Worm (Caenorhabditis elegans) whole organism, L4/young adult: Measurements from ENCODE around the gene cyb-3.

Experiments
- W03F9.2 ChIP-seq: fragments of 150-350 bp; optimal IDR thresholded peaks from 2 replicates; lab custom pipeline; 2014; ENCODE audit warnings: missing biosample characterization, missing genetic modification characterization
- dao-5 ChIP-seq: sonication (generic microtip); optimal IDR thresholded peaks from 2 replicates; lab custom pipeline; 2016; ENCODE audit warnings: missing genotype, missing genetic modification characterization, moderate library complexity, missing compliant biosample characterization
- him-1 ChIP-seq: sonication (generic microtip); optimal IDR thresholded peaks from 2 replicates; lab custom pipeline; 2016; ENCODE audit warnings: missing genotype, missing genetic modification reagents, missing genetic modification characterization, missing compliant biosample characterization

The cyb-3 gene

DNA sequence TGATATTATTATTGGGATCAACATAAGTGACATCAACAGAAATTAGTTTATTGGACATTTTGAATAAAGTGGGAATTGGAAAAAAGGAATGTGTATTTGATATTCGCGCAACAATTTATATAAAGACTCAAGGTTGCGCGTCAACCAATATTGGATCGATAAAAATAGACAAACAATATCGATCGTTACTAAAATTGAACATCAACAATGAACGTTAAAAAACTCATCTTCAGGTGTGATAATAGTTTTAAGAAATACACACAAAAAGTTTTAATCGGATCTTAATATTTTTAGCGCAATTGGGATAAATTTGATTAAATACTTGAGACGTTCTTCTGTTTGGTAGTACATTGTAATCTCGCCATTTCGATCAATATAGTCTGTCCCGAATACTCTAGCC, 28.1 kb downstream of the cyb-3 start, which contains the start of gene fbxa-104:
TSS of gene fbxa-104 (minus strand) at position 83 of the 400 bp plus-strand sequence.
- TF ChIP-seq W03F9.2 (tag; lab: Kevin White, UChicago) (no peak), dao-5 (tag; lab: Kevin White, UChicago) (no peak), him-1 (no peak)

DNA sequence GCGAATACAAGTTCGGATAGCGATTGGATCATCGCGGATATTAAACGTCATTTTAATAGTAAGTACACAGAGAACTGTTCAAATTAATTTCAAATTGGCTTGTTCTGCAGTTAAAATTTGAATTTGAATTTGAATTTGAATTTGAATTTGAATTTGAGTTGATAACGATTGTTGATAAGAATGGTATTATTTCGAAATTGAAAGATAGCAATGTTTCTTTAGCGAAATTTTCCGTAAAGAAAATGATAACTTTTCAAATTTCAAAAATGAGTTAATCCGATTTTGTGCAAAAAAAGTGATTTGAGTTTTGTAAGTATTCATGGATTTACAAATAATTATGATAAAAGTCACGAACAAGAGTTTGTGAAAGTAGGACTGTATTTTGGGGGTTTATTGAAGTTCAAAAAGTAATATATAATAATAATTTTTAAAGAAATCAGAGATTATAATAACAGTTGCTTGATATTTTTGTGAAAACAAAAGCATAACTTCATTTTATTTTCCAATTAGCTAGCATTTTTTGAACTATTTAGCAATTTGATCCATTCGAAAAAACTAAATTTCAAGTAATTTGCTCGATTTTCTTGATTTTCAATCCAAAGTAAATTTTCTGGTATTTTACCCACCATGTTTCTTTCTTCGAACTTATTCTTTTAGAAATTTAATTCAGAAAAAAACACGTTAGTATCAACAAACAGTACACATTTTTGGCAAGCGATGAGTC, 30.0 kb downstream of the cyb-3 start, which contains the start of gene Y36E3A.2:
TSS of gene Y36E3A.2 (plus strand) at position 674 of the 724 bp plus-strand sequence.
- TF ChIP-seq him-1 (no peak), dao-5 (tag; lab: Kevin White, UChicago) (no peak), W03F9.2 (tag; lab: Kevin White, UChicago) (no peak)

- TF ChIP-seq W03F9.2 (tag; lab: Kevin White, UChicago) = no peak
- TF ChIP-seq dao-5 (tag; lab: Kevin White, UChicago) = no peak
- TF ChIP-seq him-1 = no peak
Measured at ce11 chrV:15426944-15427343, 31.4 kb downstream of the cyb-3 start, which contains the start of gene fbxa-209. Gene fbxa-209 (minus strand): TSS chrV:15427044.

ce11 chrV:15431322-15432052, 36.0 kb downstream of the cyb-3 start:
- no peak for TF ChIP-seq W03F9.2 (tag; lab: Kevin White, UChicago)
- TF ChIP-seq dao-5 (tag; lab: Kevin White, UChicago) = no peak
- no peak for TF ChIP-seq him-1

DNA sequence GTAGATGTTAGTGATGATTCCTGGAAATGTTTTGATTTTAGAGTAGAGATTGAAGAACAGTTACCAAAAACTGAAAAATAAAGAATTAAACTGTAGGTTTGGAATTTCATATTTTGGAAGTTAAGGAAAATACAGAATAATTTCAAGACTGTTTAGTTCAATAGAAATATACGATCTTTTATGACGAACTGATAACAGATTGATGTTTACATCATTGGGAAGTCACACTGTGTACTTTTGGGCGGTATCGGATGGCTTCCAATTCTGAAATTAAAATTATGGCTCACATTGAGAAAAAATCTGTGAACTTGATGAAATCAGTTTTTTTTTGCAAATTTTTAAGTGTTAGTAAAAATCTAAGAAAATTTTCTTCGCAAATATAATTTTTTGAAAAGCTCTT, 37.0 kb downstream of the cyb-3 start, which contains the start of gene T26H5.8:
TSS of gene T26H5.8 (minus strand) at position 270 of the 400 bp plus-strand sequence.
- no peak for TF ChIP-seq dao-5 (tag; lab: Kevin White, UChicago)
- TF ChIP-seq him-1 = no peak
- TF ChIP-seq W03F9.2 (tag; lab: Kevin White, UChicago) = peak; percentile 34

- TF ChIP-seq him-1 (no peak), W03F9.2 (tag; lab: Kevin White, UChicago) (no peak), dao-5 (tag; lab: Kevin White, UChicago) (no peak)
Measured at ce11 chrV:15434647-15435046, 39.2 kb downstream of the cyb-3 start.

DNA sequence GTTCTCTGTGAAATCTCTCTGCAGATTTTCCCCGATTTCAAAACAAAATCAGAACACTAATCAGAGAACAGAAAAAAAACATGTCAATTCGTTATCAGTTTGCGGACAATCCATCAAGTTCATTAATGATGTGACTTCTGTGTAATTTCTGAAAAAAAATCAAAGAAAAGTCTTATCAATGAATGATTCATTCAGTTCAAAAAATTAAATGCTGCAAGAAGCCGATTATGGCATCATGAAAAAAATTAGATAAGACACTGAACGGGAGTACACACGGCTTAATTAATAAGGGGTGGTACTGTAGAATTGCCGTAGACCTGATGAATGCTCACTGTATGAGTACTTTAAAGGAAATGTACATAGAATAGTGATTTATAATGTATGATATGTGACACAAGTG, 40.6 kb downstream of the cyb-3 start:
- TF ChIP-seq him-1 (no peak), dao-5 (tag; lab: Kevin White, UChicago) (no peak), W03F9.2 (tag; lab: Kevin White, UChicago) (no peak)

DNA sequence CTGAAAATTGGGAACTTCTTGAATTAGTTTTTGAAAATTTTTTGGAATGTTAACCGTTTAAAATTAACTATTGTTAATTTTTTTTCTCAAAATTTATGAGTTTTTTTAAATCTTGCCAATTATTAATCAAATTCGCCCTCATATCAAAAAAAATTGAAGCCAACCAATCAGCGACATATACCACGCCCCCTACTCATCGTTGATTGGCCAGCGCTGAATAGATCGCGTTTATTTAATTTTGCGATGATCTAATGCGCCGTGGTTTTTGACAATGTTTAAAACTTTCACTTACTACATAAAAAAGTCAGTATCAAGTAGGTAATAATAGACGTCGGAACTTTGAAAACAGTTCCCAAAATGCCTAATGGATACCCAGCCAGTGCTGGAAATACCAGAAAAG, 46.9 kb downstream of the cyb-3 start:
- TF ChIP-seq dao-5 (tag; lab: Kevin White, UChicago) = no peak
- no peak for TF ChIP-seq him-1
- TF ChIP-seq W03F9.2 (tag; lab: Kevin White, UChicago) = no peak

- no peak for TF ChIP-seq W03F9.2 (tag; lab: Kevin White, UChicago)
- TF ChIP-seq dao-5 (tag; lab: Kevin White, UChicago) = no peak
- no peak for TF ChIP-seq him-1
Measured at ce11 chrV:15443708-15444107, 48.2 kb downstream of the cyb-3 start, which contains the start of gene T26H5.10. Gene T26H5.10 (minus strand): TSS chrV:15443808.

DNA sequence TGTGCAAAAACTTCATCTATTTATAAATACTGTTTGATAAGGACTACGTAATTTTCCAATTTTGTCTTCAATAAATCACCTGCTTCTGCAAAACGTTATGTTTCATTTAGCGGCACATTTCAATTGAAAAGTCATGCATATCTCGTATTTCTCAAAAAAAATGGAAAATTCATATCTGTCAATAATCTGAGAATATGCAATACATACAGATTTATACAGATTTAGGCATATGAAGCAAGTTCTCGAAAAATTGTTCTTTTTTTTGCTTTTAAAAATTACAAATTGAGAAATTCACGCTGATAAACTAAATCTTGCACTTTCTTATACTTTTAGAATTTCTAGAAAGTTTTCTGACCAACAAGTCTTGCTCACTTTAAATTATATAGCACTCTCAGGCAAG, 48.7 kb downstream of the cyb-3 start, which contains the start of gene T26H5.11:
TSS of gene T26H5.11 (minus strand) at position 101 of the 400 bp plus-strand sequence.
- no peak for TF ChIP-seq W03F9.2 (tag; lab: Kevin White, UChicago)
- no peak for TF ChIP-seq him-1
- TF ChIP-seq dao-5 (tag; lab: Kevin White, UChicago) = no peak

- TF ChIP-seq W03F9.2 (tag; lab: Kevin White, UChicago) (no peak), dao-5 (tag; lab: Kevin White, UChicago) (no peak), him-1 (no peak)
Measured at ce11 chrV:15444615-15445014, 49.1 kb downstream of the cyb-3 start, which contains the start of gene T26H5.9. Gene T26H5.9 (plus strand): TSS chrV:15444916.

ce11 chrV:15445437-15445836, 49.9 kb downstream of the cyb-3 start, which contains the start of gene srh-239:
Gene srh-239 (plus strand): TSS chrV:15445737.
- TF ChIP-seq dao-5 (tag; lab: Kevin White, UChicago) (no peak), him-1 (no peak), W03F9.2 (tag; lab: Kevin White, UChicago) (no peak)
